Worm (Caenorhabditis elegans): ENCODE measurements around the gene sre-38.
"Not testable (repeated sequence)": the region's sequence is repeated elsewhere in the genome, so short reads cannot be mapped to it uniquely, and the experiment has no call there.

Gene sre-38

DNA sequence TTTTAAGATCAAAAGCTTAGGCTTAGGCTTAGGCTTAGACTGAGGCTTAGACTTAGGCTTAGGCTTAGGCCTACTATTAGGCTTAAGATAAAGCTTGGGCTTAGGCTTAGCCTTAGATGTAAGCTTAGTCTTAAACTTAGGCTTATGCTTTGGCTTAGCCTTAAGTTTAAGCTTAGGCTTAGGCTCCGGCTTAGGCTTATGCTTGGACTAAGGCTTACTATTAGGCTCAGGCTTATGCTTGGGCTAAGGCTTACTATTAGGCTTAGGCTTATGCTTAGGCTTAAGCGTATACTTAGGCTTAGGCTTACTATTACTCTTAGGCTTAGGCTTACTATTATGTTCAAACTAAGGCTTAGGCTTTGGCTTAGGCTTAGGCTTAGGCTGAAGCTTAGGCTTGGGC lies 20.7 kb upstream of the sre-38 start:
- no peak for TF ChIP-seq unc-55 (GFP tag; optimal IDR thresholded peaks at IDR 0.05)
- no peak for TF ChIP-seq K09A11.1 (tag; optimal IDR thresholded peaks at IDR 0.05; ENCODE audit: insufficient read depth)
- no peak for TF ChIP-seq gmeb-2 (tag; optimal IDR thresholded peaks at IDR 0.05)
- no peak for TF ChIP-seq pqm-1 (tag; optimal IDR thresholded peaks at IDR 0.05)
- no peak for TF ChIP-seq ttx-3 (tag; optimal IDR thresholded peaks at IDR 0.05)
- peak; percentile 70 for TF ChIP-seq dve-1 (tag; optimal IDR thresholded peaks at IDR 0.05)
- no peak for TF ChIP-seq hlh-8 (tag; optimal IDR thresholded peaks at IDR 0.05)
- TF ChIP-seq pat-9 (tag; optimal IDR thresholded peaks at IDR 0.05) = no peak
- no peak for TF ChIP-seq fax-1 (tag; optimal IDR thresholded peaks at IDR 0.05)

DNA sequence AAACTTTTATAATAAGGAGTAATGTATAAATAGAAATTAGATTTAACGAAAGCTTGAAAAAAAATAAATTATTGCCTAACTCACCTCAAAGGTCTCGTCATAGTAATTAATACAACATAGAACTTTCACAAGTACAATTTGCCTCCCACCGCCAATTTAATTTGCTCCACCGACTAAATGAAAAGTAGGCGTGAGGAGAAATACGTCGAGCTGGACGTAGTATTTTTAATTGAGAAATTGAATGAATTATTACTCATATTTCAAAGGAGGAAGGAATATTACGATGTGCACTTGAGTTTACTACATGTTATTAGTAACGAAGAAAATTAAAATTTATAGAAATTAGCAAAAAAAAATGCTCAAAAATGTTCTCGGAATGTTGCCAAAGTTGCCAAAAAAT lies 18.9 kb upstream of the sre-38 start, which contains the start of gene Y57A10C.9:
Y57A10C.9 (minus strand) TSS at position 101 of the 400 bp plus-strand sequence.
- TF ChIP-seq ceh-14 (tag; optimal IDR thresholded peaks at IDR 0.05) = peak; percentile 39
- no peak for TF ChIP-seq nfya-1 (tag; optimal IDR thresholded peaks at IDR 0.05)

DNA sequence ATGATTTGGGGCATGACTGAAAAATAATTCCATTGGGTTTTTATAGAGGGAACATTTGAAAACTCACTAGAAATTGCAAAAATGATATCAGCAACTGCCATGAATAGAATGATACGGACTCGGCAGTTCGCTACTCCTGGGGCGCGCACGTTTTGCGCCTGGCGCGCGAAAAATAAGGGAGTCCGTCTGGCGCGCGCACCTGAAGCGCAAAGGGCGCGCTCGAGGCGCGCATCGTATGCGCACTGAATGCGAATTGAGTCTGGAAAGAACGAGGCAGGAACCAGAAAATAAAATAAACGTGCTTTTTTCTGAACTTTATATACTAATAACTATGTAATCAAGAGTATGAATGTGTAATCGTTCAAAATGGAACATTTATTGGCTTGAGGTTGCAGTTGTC lies 16.2 kb upstream of the sre-38 start, which contains the start of gene Y57A10C.10:
Y57A10C.10 (minus strand) TSS at position 101 of the 400 bp plus-strand sequence.
- not testable (repeated sequence) for TF ChIP-seq madf-2 (tag; optimal IDR thresholded peaks at IDR 0.05); ceh-9 (tag; optimal IDR thresholded peaks at IDR 0.05); pag-3 (tag; optimal IDR thresholded peaks at IDR 0.05; ENCODE audit: borderline replicate concordance)

DNA sequence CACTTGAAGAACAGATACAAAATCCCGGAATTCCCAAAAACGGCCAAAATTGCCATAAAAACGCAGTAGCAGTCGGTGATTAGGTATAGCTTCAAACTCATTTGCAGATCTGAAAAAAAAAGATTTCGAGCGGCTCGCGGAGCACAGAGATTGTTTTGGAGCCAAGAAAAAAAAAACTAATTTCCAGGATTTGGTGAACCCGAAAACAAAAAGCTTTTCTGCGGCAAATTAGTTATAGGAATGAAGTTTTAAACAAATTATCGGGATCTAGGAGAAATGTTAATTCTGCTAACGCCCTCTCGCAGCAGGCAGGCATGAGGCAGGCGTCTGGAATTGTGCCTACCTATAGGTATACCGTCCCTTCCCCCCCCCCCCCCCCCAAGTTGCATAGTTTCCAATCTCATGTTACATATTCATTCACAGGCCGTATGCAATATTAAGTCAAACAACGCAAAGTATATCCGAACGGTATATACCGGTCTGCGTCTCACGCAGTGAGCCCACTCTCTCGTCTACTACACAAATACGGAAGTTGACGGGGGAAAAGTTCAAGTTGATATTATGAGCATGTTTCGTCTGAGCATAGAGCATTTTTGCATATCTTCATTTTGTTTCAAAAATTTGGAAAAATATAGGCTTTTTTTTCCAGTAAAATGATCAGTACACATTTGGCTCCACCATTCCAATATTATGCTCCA lies 12.5 kb upstream of the sre-38 start, which contains the start of the genes W05H5.1 and pitr-6:
W05H5.1 (minus strand) TSS at position 101 of the 698 bp plus-strand sequence.
pitr-6 (plus strand) TSS at position 648 of the 698 bp plus-strand sequence.
- TF ChIP-seq pqm-1 (tag; optimal IDR thresholded peaks at IDR 0.05) (no peak), pha-2 (tag; optimal IDR thresholded peaks at IDR 0.05) (no peak), ama-1 (optimal IDR thresholded peaks at IDR 0.05) (no peak), mec-3 (tag; optimal IDR thresholded peaks at IDR 0.05; ENCODE audit: borderline replicate concordance) (no peak), hlh-30 (tag; optimal IDR thresholded peaks at IDR 0.05; ENCODE audit: insufficient read depth) (no peak), lin-11 (tag; optimal IDR thresholded peaks at IDR 0.05) (no peak), tbx-2 (tag; optimal IDR thresholded peaks at IDR 0.05) (no peak), ceh-48 (tag; optimal IDR thresholded peaks at IDR 0.05) (no peak), sox-4 (tag; optimal IDR thresholded peaks at IDR 0.05) (no peak), ahr-1 (tag; optimal IDR thresholded peaks at IDR 0.05) (no peak), gmeb-2 (tag; optimal IDR thresholded peaks at IDR 0.05) (no peak), ceh-45 (GFP tag; IDR thresholded peaks at IDR 0.05) (no peak), nfya-1 (tag; optimal IDR thresholded peaks at IDR 0.05) (no peak), dve-1 (tag; optimal IDR thresholded peaks at IDR 0.05) (no peak), ets-4 (tag; optimal IDR thresholded peaks at IDR 0.05) (no peak), ceh-31 (tag; optimal IDR thresholded peaks at IDR 0.05) (no peak)

DNA sequence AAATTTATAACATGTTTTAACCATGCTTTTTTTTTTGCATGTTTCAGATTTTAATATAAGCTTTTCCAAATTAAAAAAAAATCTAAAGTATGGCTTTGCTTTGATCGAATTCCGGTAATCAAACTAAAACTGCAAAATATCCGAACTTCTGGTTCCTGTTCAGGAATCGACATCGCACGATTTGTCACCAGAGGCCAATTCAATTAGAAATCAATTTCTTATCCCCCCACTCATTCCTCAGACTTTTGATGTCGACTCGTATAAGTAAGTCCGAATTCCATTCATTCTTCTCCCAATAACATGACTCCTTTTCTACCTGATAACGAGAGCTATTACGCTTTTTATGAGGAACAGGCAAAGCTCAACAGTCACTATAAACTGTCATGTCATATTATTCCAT lies 9.1 kb upstream of the sre-38 start, which contains the start of gene srh-27:
srh-27 (plus strand) TSS at position 301 of the 400 bp plus-strand sequence.
- TF ChIP-seq ceh-9 (tag; optimal IDR thresholded peaks at IDR 0.05) (no peak), nfya-1 (tag; optimal IDR thresholded peaks at IDR 0.05) (no peak)

DNA sequence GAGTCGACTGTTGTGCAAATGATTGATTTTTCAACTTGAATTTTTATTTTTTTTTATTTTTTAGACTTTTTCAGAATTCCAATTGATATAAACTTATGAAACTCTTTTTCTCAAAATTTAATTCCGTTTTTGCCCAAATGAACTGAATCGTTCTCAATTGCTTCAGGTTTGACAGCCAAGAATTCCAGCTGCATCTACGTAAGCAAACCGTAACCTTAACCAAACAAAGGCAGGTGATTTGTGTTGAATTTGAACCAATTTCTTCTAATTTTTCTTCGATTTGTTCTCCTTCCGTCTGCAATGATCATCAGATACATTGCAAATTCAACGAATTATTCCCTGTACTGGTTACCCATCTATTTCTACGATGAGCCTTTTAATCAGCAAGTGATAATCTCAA lies 7.5 kb upstream of the sre-38 start, which contains the start of gene sre-34:
sre-34 (plus strand) TSS at position 301 of the 400 bp plus-strand sequence.
- TF ChIP-seq T23F11.4 (GFP tag; optimal IDR thresholded peaks at IDR 0.05) (no peak), rnt-1 (tag; optimal IDR thresholded peaks at IDR 0.05) (no peak), ztf-16 (tag; optimal IDR thresholded peaks at IDR 0.05) (no peak), unc-42 (tag; optimal IDR thresholded peaks at IDR 0.05) (no peak), fax-1 (tag; optimal IDR thresholded peaks at IDR 0.05) (no peak), tbx-7 (tag; optimal IDR thresholded peaks at IDR 0.05) (no peak), lin-11 (tag; optimal IDR thresholded peaks at IDR 0.05) (no peak), pqm-1 (tag; optimal IDR thresholded peaks at IDR 0.05) (no peak), hlh-13 (GFP tag; optimal IDR thresholded peaks at IDR 0.05) (no peak), ceh-31 (tag; optimal IDR thresholded peaks at IDR 0.05) (no peak), sox-2 (GFP tag; IDR thresholded peaks at IDR 0.05) (no peak), ttx-3 (tag; optimal IDR thresholded peaks at IDR 0.05) (no peak), ceh-34 (tag; optimal IDR thresholded peaks at IDR 0.05) (no peak), hlh-30 (tag; optimal IDR thresholded peaks at IDR 0.05; ENCODE audit: insufficient read depth) (no peak), sdc-2 (tag; optimal IDR thresholded peaks at IDR 0.05) (no peak), ceh-30 (tag; optimal IDR thresholded peaks at IDR 0.05) (no peak)

All from whole organism, late embryonic.